Worm (Caenorhabditis elegans) whole organism, late embryonic: ENCODE data around the gene srg-38.
A peak's percentile ranks its signal among the peaks of the same experiment; 100 is the strongest.

ENCODE experiments used
- C08G9.2 ChIP-seq: sonication (generic microtip); optimal IDR thresholded peaks from 2 replicates; lab custom pipeline; 2016; ENCODE audit warnings: mild to moderate bottlenecking, missing genetic modification characterization, moderate library complexity, missing compliant biosample characterization
- Y22D7AL.16 ChIP-seq: sonication (generic microtip); optimal IDR thresholded peaks from 2 replicates; lab custom pipeline; 2016; ENCODE audit warnings: missing genetic modification characterization, missing compliant biosample characterization
- ahr-1 ChIP-seq: sonication (generic microtip); optimal IDR thresholded peaks from 2 replicates; lab custom pipeline; 2016; ENCODE audit warnings: missing genetic modification characterization, missing compliant biosample characterization
- ama-1 ChIP-seq: fragments of 150-350 bp; optimal IDR thresholded peaks from 2 replicates; lab custom pipeline; 2014
- ceh-18 ChIP-seq: sonication (generic microtip); optimal IDR thresholded peaks from 2 replicates; lab custom pipeline; 2016; ENCODE audit warnings: missing genetic modification characterization, missing compliant biosample characterization
- ceh-19 ChIP-seq: fragments of 200-800 bp; sonication (Bioruptor generic); optimal IDR thresholded peaks from 2 replicates; lab custom pipeline; 2018; ENCODE audit warnings: mild to moderate bottlenecking, missing genetic modification characterization, missing compliant biosample characterization
- ceh-2 ChIP-seq: sonication (generic microtip); optimal IDR thresholded peaks from 2 replicates; lab custom pipeline; 2016; ENCODE audit warnings: missing genotype, missing genetic modification characterization, missing compliant biosample characterization
- ceh-22 ChIP-seq: sonication (generic microtip); optimal IDR thresholded peaks from 2 replicates; lab custom pipeline; 2017; ENCODE audit warnings: missing biosample characterization, missing genetic modification characterization
- ceh-31 ChIP-seq: sonication (generic microtip); optimal IDR thresholded peaks from 2 replicates; lab custom pipeline; 2016; ENCODE audit warnings: missing genetic modification characterization, missing compliant biosample characterization
- ceh-48 ChIP-seq: sonication (generic microtip); optimal IDR thresholded peaks from 2 replicates; lab custom pipeline; 2016; ENCODE audit warnings: missing genetic modification characterization, inconsistent platforms, missing compliant biosample characterization
- ceh-6 ChIP-seq: fragments of 200-800 bp; sonication (Bioruptor generic); optimal IDR thresholded peaks from 2 replicates; lab custom pipeline; 2018; ENCODE audit warnings: mild to moderate bottlenecking, missing genetic modification characterization, missing compliant biosample characterization
- dmd-4 ChIP-seq: sonication (generic microtip); optimal IDR thresholded peaks from 2 replicates; lab custom pipeline; 2016; ENCODE audit warnings: borderline replicate concordance, missing genetic modification characterization, missing compliant biosample characterization
- ets-4 ChIP-seq: sonication (generic microtip); optimal IDR thresholded peaks from 2 replicates; lab custom pipeline; 2016; ENCODE audit warnings: missing genetic modification characterization, missing compliant biosample characterization
- fax-1 ChIP-seq: sonication (generic microtip); optimal IDR thresholded peaks from 2 replicates; lab custom pipeline; 2016; ENCODE audit warnings: missing genotype, missing genetic modification characterization, missing compliant biosample characterization
- fkh-10 ChIP-seq: fragments of 150-350 bp; optimal IDR thresholded peaks from 2 replicates; lab custom pipeline; 2014; ENCODE audit warnings: missing biosample characterization, missing genetic modification reagents, missing genetic modification characterization
- hlh-15 ChIP-seq: sonication (generic microtip); optimal IDR thresholded peaks from 2 replicates; lab custom pipeline; 2016; ENCODE audit warnings: missing genetic modification characterization, missing compliant biosample characterization
- hlh-30 ChIP-seq: sonication (generic microtip); optimal IDR thresholded peaks from 2 replicates; lab custom pipeline; 2017; ENCODE audit warnings: antibody characterized with exemption, missing genetic modification characterization, missing compliant biosample characterization; ENCODE audit not compliant: insufficient read depth
- nhr-11 ChIP-seq: fragments of 150-350 bp; optimal IDR thresholded peaks from 2 replicates; lab custom pipeline; 2014; ENCODE audit warnings: missing biosample characterization, missing genetic modification characterization
- nhr-232 ChIP-seq: sonication (generic microtip); optimal IDR thresholded peaks from 2 replicates; lab custom pipeline; 2016; ENCODE audit warnings: missing genetic modification characterization, missing compliant biosample characterization
- pat-9 ChIP-seq: fragments of 200-800 bp; sonication (Bioruptor generic); optimal IDR thresholded peaks from 2 replicates; lab custom pipeline; 2018; ENCODE audit warnings: mild to moderate bottlenecking, missing genetic modification characterization, moderate library complexity, missing compliant biosample characterization
- pha-4 ChIP-seq: fragments of 150-350 bp; optimal IDR thresholded peaks from 2 replicates; lab custom pipeline; 2018; ENCODE audit warnings: missing biosample characterization, missing genetic modification reagents, missing genetic modification characterization
- pqm-1 ChIP-seq: sonication (generic microtip); optimal IDR thresholded peaks from 2 replicates; lab custom pipeline; 2016; ENCODE audit warnings: missing genetic modification characterization, missing compliant biosample characterization
- ref-2 ChIP-seq: sonication (generic microtip); optimal IDR thresholded peaks from 2 replicates; lab custom pipeline; 2016; ENCODE audit warnings: missing genetic modification characterization, missing compliant biosample characterization
- rnt-1 ChIP-seq: sonication (generic microtip); optimal IDR thresholded peaks from 2 replicates; lab custom pipeline; 2016; ENCODE audit warnings: missing genetic modification characterization, missing compliant biosample characterization
- sdc-2 ChIP-seq: sonication (generic microtip); optimal IDR thresholded peaks from 2 replicates; lab custom pipeline; 2016; ENCODE audit warnings: missing genotype, missing genetic modification characterization, missing compliant biosample characterization
- tbx-2 ChIP-seq: sonication (generic microtip); optimal IDR thresholded peaks from 2 replicates; lab custom pipeline; 2016; ENCODE audit warnings: missing genetic modification characterization, missing compliant biosample characterization
- ttx-3 ChIP-seq: sonication (generic microtip); optimal IDR thresholded peaks from 2 replicates; lab custom pipeline; 2016; ENCODE audit warnings: missing genetic modification reagents, missing genetic modification characterization, missing compliant biosample characterization
- unc-42 ChIP-seq: sonication (generic microtip); optimal IDR thresholded peaks from 2 replicates; lab custom pipeline; 2016; ENCODE audit warnings: missing genotype, missing genetic modification characterization, missing compliant biosample characterization
- unc-55 ChIP-seq: sonication (generic microtip); optimal IDR thresholded peaks from 2 replicates; lab custom pipeline; 2017; ENCODE audit warnings: missing biosample characterization, missing genetic modification reagents, missing genetic modification characterization
- unc-86 ChIP-seq: sonication (generic microtip); optimal IDR thresholded peaks from 2 replicates; lab custom pipeline; 2016; ENCODE audit warnings: missing genetic modification characterization, missing compliant biosample characterization
- zip-5 ChIP-seq: sonication (generic microtip); optimal IDR thresholded peaks from 2 replicates; lab custom pipeline; 2016; ENCODE audit warnings: missing genetic modification characterization, missing compliant biosample characterization
- ztf-16 ChIP-seq: sonication (generic microtip); optimal IDR thresholded peaks from 2 replicates; lab custom pipeline; 2017; ENCODE audit warnings: missing genetic modification characterization, missing compliant biosample characterization

The srg-38 gene

DNA sequence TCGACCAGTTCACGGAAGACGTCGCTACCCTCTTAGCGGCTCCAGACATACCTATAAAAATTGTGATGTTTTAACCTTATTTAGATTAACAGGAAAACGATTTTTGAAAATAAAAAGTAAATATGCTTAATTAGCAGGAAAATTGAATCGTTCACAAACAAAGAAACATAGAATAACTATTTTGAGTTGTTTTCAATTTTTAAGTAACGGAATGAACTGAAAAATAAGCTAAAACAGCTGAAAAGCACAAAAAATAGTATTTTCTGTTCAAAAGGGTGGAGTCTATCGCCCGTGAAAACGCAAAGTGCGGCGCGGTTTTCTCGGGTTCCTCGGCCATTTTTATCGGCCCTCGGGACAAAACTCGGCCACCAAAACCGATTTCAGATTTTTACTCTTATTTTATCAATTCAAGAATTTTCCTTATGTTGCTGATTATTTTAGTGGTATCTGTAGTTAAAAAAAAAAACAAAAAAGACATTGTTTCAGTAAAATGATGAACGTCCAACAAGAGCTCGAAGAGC, 31.6 kb downstream of the srg-38 start, which contains the start of the genes atp-5 and lmtr-3 (continued):
- TF ChIP-seq sdc-2 (tag; lab: Kevin White, UChicago) (no peak), ref-2 (tag; lab: Kevin White, UChicago) (peak; percentile 78), pqm-1 (peak; percentile 8), pha-4 (tag; lab: Kevin White, UChicago) (no peak), nhr-11 (tag; lab: Kevin White, UChicago) (no peak), fkh-10 (GFP tag; lab: Kevin White, UChicago) (no peak), rnt-1 (tag; lab: Kevin White, UChicago) (peak; percentile 74), ceh-19 (GFP tag; lab: Kevin White, UChicago) (no peak), ttx-3 (tag; lab: Kevin White, UChicago) (no peak), tbx-2 (tag; lab: Kevin White, UChicago) (peak; percentile 87), ceh-22 (tag; lab: Kevin White, UChicago) (no peak), ahr-1 (tag; lab: Kevin White, UChicago) (peak; percentile 23), ceh-18 (tag; lab: Kevin White, UChicago) (peak; percentile 45), ceh-2 (tag; lab: Kevin White, UChicago) (peak; percentile 89), ztf-16 (tag; lab: Kevin White, UChicago) (no peak)

DNA sequence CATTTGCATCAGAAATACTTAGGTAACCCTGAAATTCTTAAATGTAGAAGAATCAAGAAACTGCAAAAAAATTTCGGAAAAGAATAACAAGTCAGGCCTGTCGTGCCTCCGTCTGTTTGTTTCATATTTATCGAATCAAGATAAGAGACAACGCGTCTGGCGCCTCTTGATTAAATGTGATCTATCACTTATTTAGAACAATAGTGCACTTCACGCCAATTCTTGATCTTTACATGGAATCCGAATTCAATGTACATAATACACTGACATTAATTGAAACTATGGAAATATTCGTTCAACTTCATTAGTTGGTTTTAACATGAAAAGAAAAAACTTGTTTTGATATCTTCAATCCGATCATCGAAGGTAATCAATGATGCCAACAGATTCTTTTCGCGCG, 33.0 kb downstream of the srg-38 start, which contains the start of gene mboa-2:
mboa-2 (minus strand) TSS at position 28 of the 400 bp plus-strand sequence.
- no peak for TF ChIP-seq C08G9.2 (tag; lab: Kevin White, UChicago)
- no peak for TF ChIP-seq ceh-48 (tag; lab: Kevin White, UChicago)
- TF ChIP-seq ama-1 (lab: Kevin White, UChicago) = no peak
- TF ChIP-seq ztf-16 (tag; lab: Kevin White, UChicago) = no peak
- TF ChIP-seq hlh-15 (tag; lab: Kevin White, UChicago) = no peak
- no peak for TF ChIP-seq zip-5
- TF ChIP-seq pat-9 (tag; lab: Kevin White, UChicago) = no peak
- no peak for TF ChIP-seq rnt-1 (tag; lab: Kevin White, UChicago)
- no peak for TF ChIP-seq pqm-1
- TF ChIP-seq nhr-232 = no peak
- no peak for TF ChIP-seq Y22D7AL.16 (tag; lab: Kevin White, UChicago)
- TF ChIP-seq, all 69 proteins: peak for 0

DNA sequence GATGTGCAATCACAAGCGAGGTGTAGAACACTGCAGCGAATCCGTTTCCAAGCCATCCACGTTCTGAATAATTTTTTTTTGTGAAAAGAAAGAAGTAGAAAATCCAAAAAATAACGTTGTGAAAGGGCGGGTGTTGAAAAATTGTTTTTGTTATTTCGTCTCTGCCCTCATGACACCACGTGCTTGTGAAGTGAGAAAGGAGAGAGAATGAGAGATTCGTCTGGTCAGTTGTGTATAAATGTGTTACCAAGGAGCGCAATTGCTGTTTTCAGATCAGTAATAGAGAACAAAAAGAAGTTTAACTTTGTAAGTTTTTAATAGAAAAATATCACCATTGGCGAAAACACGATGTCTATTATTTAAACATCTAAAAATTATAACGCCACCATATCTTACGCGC, 34.2 kb downstream of the srg-38 start:
- TF ChIP-seq fkh-10 (GFP tag; lab: Kevin White, UChicago) = no peak
- TF ChIP-seq hlh-30 (tag; lab: Kevin White, UChicago) = peak; percentile 81
- peak; percentile 77 for TF ChIP-seq unc-42 (tag; lab: Kevin White, UChicago)

DNA sequence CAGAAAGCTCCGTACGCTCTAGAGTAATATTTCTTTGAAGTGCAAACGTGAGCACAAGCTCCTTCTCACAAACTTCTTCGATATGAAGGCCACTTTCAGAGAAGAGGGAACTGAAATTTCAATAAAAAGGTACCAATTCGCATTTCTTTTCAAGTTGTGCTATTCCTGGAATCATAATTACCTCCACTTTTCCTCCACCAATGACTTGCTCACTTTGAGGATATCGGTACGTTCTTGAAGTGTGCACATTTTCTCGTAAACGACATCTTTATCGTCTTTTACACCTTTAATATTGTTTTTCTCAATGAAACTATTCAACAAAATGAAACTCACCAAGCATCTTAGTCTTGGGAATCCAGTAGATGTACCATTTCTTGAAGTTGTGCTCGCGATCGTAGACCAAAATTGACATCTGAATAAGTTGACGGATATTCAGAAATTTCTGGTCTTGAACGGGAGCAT, 36.1 kb downstream of the srg-38 start, which contains the start of gene scb-1:
scb-1 (minus strand) TSS at position 412 of the 462 bp plus-strand sequence.
- no peak for TF ChIP-seq ceh-31
- no peak for TF ChIP-seq ceh-6 (GFP tag; lab: Kevin White, UChicago)
- no peak for TF ChIP-seq ets-4 (tag; lab: Kevin White, UChicago)
- TF ChIP-seq fax-1 (tag; lab: Kevin White, UChicago) = no peak
- TF ChIP-seq unc-55 (GFP tag; lab: Kevin White, UChicago) = no peak
- no peak for TF ChIP-seq unc-86 (tag; lab: Kevin White, UChicago)
- no peak for TF ChIP-seq dmd-4 (tag; lab: Kevin White, UChicago)

DNA sequence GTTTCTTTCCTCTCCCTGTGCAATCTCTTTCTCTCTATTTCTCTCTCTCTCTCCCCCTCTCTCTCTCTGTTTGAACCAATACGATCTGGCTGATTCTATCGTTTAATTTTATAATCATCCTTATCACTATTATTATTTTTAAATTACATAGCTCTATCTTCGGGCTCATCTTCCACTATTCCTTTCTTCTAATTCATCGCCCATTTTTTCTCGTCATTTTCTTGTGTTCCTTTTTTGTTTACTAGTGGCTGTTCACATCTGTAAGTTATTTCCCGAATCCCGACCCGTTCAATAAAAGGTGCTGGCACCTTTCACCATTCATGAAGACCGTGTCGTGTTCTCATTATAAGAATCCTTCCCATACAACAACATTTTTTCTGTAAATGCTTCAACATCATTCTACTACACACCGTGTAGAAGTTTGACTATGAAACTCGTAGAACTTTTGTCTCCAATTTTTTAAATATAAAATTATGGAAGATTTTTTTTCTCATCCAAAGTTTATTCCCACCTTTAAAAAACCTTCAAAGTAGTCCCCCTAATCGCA, 37.2 kb downstream of the srg-38 start:
- TF ChIP-seq ttx-3 (tag; lab: Kevin White, UChicago) = no peak
- no peak for TF ChIP-seq ztf-16 (tag; lab: Kevin White, UChicago)
